Fruit fly (Drosophila melanogaster) whole organism, embryonic: ENCODE measurements around the gene mRpS9.

ENCODE experiments used
- Antp ChIP-seq: fragments of 200-800 bp; sonication (Bioruptor generic); optimal IDR thresholded peaks from 3 replicates; lab custom pipeline; 2016; ENCODE audit warnings: missing biosample characterization, missing genetic modification characterization
- Atf-2 ChIP-seq: fragments of 200-800 bp; sonication (Bioruptor generic); optimal IDR thresholded peaks from 2 replicates; lab custom pipeline; 2016; ENCODE audit warnings: missing biosample characterization, missing genetic modification characterization
- Blimp-1 ChIP-seq: fragments of 200-800 bp; sonication (Bioruptor generic); optimal IDR thresholded peaks from 3 replicates; lab custom pipeline; 2018; ENCODE audit warnings: missing biosample characterization, missing genetic modification characterization, mild to moderate bottlenecking, moderate library complexity, missing genetic modification reagents
- CG11247 ChIP-seq: fragments of 200-800 bp; sonication (Bioruptor generic); IDR thresholded peaks from 2 replicates; pipeline ENCODE4 v1.3.6; 2022; ENCODE audit warnings: missing biosample characterization, missing genetic modification characterization
- CG11504 ChIP-seq: fragments of 200-800 bp; sonication (Bioruptor generic); optimal IDR thresholded peaks from 3 replicates; lab custom pipeline; 2019; ENCODE audit warnings: missing biosample characterization, mild to moderate bottlenecking, missing genetic modification characterization, moderate library complexity
- CG12659 ChIP-seq: fragments of 200-800 bp; sonication (Bioruptor generic); optimal IDR thresholded peaks from 3 replicates; lab custom pipeline; 2017; ENCODE audit warnings: mild to moderate bottlenecking, missing biosample characterization, missing genetic modification reagents, missing genetic modification characterization
- CG14441 ChIP-seq: fragments of 200-800 bp; sonication (Bioruptor generic); IDR thresholded peaks from 2 replicates; pipeline ENCODE4 v1.3.6; 2022; ENCODE audit warnings: missing biosample characterization, missing genetic modification characterization
- CG17802 ChIP-seq: fragments of 200-800 bp; sonication (Bioruptor generic); optimal IDR thresholded peaks from 2 replicates; lab custom pipeline; 2018; ENCODE audit warnings: missing biosample characterization, mild to moderate bottlenecking, missing genetic modification characterization, moderate library complexity
- CG2116 ChIP-seq: fragments of 200-800 bp; sonication (Bioruptor generic); optimal IDR thresholded peaks from 3 replicates; lab custom pipeline; 2018; ENCODE audit warnings: missing biosample characterization, mild to moderate bottlenecking, missing genetic modification characterization
- CG2712 ChIP-seq: fragments of 200-800 bp; optimal IDR thresholded peaks from 3 replicates; lab custom pipeline; 2019; ENCODE audit warnings: missing biosample characterization, mild to moderate bottlenecking, missing genetic modification characterization, moderate library complexity
- CG34224 ChIP-seq: fragments of 200-800 bp; sonication (Bioruptor generic); IDR thresholded peaks from 3 replicates; pipeline ENCODE4 v1.3.6; 2022; ENCODE audit warnings: missing biosample characterization, missing genetic modification characterization; ENCODE audit not compliant: partially characterized antibody
- CG4328 ChIP-seq: fragments of 200-800 bp; sonication (Bioruptor generic); optimal IDR thresholded peaks from 3 replicates; lab custom pipeline; 2017; ENCODE audit warnings: missing biosample characterization, missing genetic modification reagents, missing genetic modification characterization
- CG6813 ChIP-seq: fragments of 200-800 bp; sonication (Bioruptor generic); optimal IDR thresholded peaks from 2 replicates; lab custom pipeline; 2017; ENCODE audit warnings: missing biosample characterization, missing genetic modification characterization, mild to moderate bottlenecking, moderate library complexity, missing genetic modification reagents
- CG7372 ChIP-seq: fragments of 200-800 bp; sonication (Bioruptor generic); IDR thresholded peaks from 2 replicates; pipeline ENCODE4 v1.3.6; 2022; ENCODE audit warnings: missing biosample characterization, missing genetic modification characterization
- CG7963 ChIP-seq: fragments of 200-800 bp; sonication (Bioruptor generic); IDR thresholded peaks from 3 replicates; pipeline ENCODE4 v1.3.6; 2022; ENCODE audit warnings: missing biosample characterization, missing genetic modification characterization; ENCODE audit not compliant: partially characterized antibody
- CG8388 ChIP-seq: fragments of 200-800 bp; sonication (Bioruptor generic); optimal IDR thresholded peaks from 2 replicates; lab custom pipeline; 2019; ENCODE audit warnings: missing biosample characterization, mild to moderate bottlenecking, missing genetic modification characterization, moderate library complexity
- CG9215 ChIP-seq: fragments of 200-800 bp; sonication (Bioruptor generic); IDR thresholded peaks from 2 replicates; pipeline ENCODE4 v1.3.6; 2022; ENCODE audit warnings: missing biosample characterization, missing genetic modification characterization
- CG9727 ChIP-seq: fragments of 200-800 bp; sonication (Bioruptor generic); optimal IDR thresholded peaks from 3 replicates; lab custom pipeline; 2017; ENCODE audit warnings: missing biosample characterization, mild to moderate bottlenecking, missing genetic modification characterization
- CrebB ChIP-seq: fragments of 200-800 bp; sonication (Bioruptor generic); optimal IDR thresholded peaks from 3 replicates; lab custom pipeline; 2018; ENCODE audit warnings: missing biosample characterization, mild to moderate bottlenecking, missing genetic modification characterization
- Dad ChIP-seq: fragments of 200-800 bp; sonication (Bioruptor generic); optimal IDR thresholded peaks from 3 replicates; lab custom pipeline; 2016; ENCODE audit warnings: missing biosample characterization, missing genetic modification characterization
- Deaf1 ChIP-seq: fragments of 200-800 bp; optimal IDR thresholded peaks from 3 replicates; lab custom pipeline; 2019; ENCODE audit warnings: missing biosample characterization, mild to moderate bottlenecking, missing genetic modification characterization, moderate library complexity
- Dip2 ChIP-seq: fragments of 200-800 bp; sonication (Bioruptor generic); IDR thresholded peaks from 2 replicates; pipeline ENCODE4 v1.3.6; 2022; ENCODE audit warnings: missing biosample characterization, missing genetic modification characterization
- E2f1 ChIP-seq: fragments of 200-800 bp; sonication (Bioruptor generic); IDR thresholded peaks from 2 replicates; pipeline ENCODE4 v1.3.6; 2022; ENCODE audit warnings: missing biosample characterization, missing genetic modification characterization
- Fer3 ChIP-seq: fragments of 200-800 bp; sonication (Bioruptor generic); optimal IDR thresholded peaks from 2 replicates; lab custom pipeline; 2018; ENCODE audit warnings: missing biosample characterization, mild to moderate bottlenecking, missing genetic modification characterization, moderate library complexity
- Gug ChIP-seq: fragments of 200-800 bp; sonication (Bioruptor generic); IDR thresholded peaks from 4 replicates; pipeline ENCODE4 v1.3.6; 2022; ENCODE audit warnings: missing biosample characterization, missing genetic modification characterization
- HLH4C ChIP-seq: fragments of 200-800 bp; sonication (Bioruptor generic); IDR thresholded peaks from 3 replicates; pipeline ENCODE4 v1.3.6; 2022; ENCODE audit warnings: missing biosample characterization, missing genetic modification characterization; ENCODE audit not compliant: partially characterized antibody
- MBD-R2 ChIP-seq: fragments of 200-800 bp; sonication (Bioruptor generic); IDR thresholded peaks from 2 replicates; pipeline ENCODE4 v1.3.6; 2022; ENCODE audit warnings: missing biosample characterization, missing genetic modification characterization
- Neu2 ChIP-seq: fragments of 200-800 bp; sonication (Bioruptor generic); optimal IDR thresholded peaks from 3 replicates; lab custom pipeline; 2016; ENCODE audit warnings: missing biosample characterization, missing genetic modification characterization, borderline replicate concordance
- Sry-β ChIP-seq: fragments of 200-800 bp; sonication (Bioruptor generic); optimal IDR thresholded peaks from 2 replicates; lab custom pipeline; 2018; ENCODE audit warnings: missing biosample characterization, mild to moderate bottlenecking, missing genetic modification characterization, moderate library complexity
- Taf1 ChIP-seq: fragments of 200-800 bp; sonication (Bioruptor generic); IDR thresholded peaks from 2 replicates; pipeline ENCODE4 v1.3.6; 2022; ENCODE audit warnings: missing biosample characterization, missing genetic modification characterization
- Xrp1 ChIP-seq: fragments of 200-800 bp; sonication (Bioruptor generic); IDR thresholded peaks from 2 replicates; pipeline ENCODE4 v1.3.6; 2022; ENCODE audit warnings: missing biosample characterization, missing genetic modification characterization
- al ChIP-seq: fragments of 200-800 bp; sonication (Bioruptor generic); IDR thresholded peaks from 2 replicates; pipeline ENCODE4 v1.3.6; 2022; ENCODE audit warnings: missing biosample characterization, missing genetic modification characterization
- bsh ChIP-seq, 2 experiments: fragments of 200-800 bp; sonication (Bioruptor generic); optimal IDR thresholded peaks; 2 replicates each; lab custom pipeline; 2017 to 2018; ENCODE audit warnings: mild to moderate bottlenecking in 2 of 2, missing biosample characterization in 2 of 2, missing genetic modification characterization in 2 of 2, moderate library complexity in 1 of 2
- cato ChIP-seq: fragments of 200-800 bp; sonication (Bioruptor generic); optimal IDR thresholded peaks from 2 replicates; lab custom pipeline; 2016; ENCODE audit warnings: missing biosample characterization, missing genetic modification characterization, borderline replicate concordance
- chinmo ChIP-seq: fragments of 200-800 bp; sonication (Bioruptor generic); IDR thresholded peaks from 4 replicates; pipeline ENCODE4 v1.3.6; 2022; ENCODE audit warnings: missing biosample characterization, missing genetic modification characterization; ENCODE audit not compliant: partially characterized antibody
- da ChIP-seq: fragments of 200-800 bp; sonication (Bioruptor generic); optimal IDR thresholded peaks from 2 replicates; lab custom pipeline; 2016; ENCODE audit warnings: missing biosample characterization, missing genetic modification characterization
- dysf ChIP-seq: fragments of 200-800 bp; sonication (Bioruptor generic); IDR thresholded peaks from 3 replicates; pipeline ENCODE4 v1.3.6; 2022; ENCODE audit warnings: missing biosample characterization, missing genetic modification characterization
- en ChIP-seq: fragments of 200-800 bp; sonication (Bioruptor generic); optimal IDR thresholded peaks from 2 replicates; lab custom pipeline; 2016; ENCODE audit warnings: missing biosample characterization, missing genetic modification characterization
- fd3F ChIP-seq: fragments of 200-800 bp; sonication (Bioruptor generic); optimal IDR thresholded peaks from 2 replicates; lab custom pipeline; 2018; ENCODE audit warnings: missing biosample characterization, mild to moderate bottlenecking, missing genetic modification characterization, moderate library complexity
- ham ChIP-seq: fragments of 200-800 bp; sonication (Bioruptor generic); IDR thresholded peaks from 2 replicates; pipeline ENCODE4 v1.3.6; 2022; ENCODE audit warnings: missing biosample characterization, missing genetic modification characterization
- lbe ChIP-seq: fragments of 200-800 bp; sonication (Bioruptor generic); optimal IDR thresholded peaks from 2 replicates; lab custom pipeline; 2016; ENCODE audit warnings: missing biosample characterization, mild to moderate bottlenecking, missing genetic modification characterization
- maf-S ChIP-seq: fragments of 200-800 bp; sonication (Bioruptor generic); optimal IDR thresholded peaks from 2 replicates; lab custom pipeline; 2016; ENCODE audit warnings: missing biosample characterization, missing genetic modification characterization
- pfk ChIP-seq: fragments of 200-800 bp; sonication (Bioruptor generic); optimal IDR thresholded peaks from 2 replicates; lab custom pipeline; 2018; ENCODE audit warnings: missing biosample characterization, mild to moderate bottlenecking, missing genetic modification characterization, moderate library complexity
- ro ChIP-seq: fragments of 200-800 bp; sonication (Bioruptor generic); IDR thresholded peaks from 2 replicates; pipeline ENCODE4 v1.3.6; 2022; ENCODE audit warnings: missing biosample characterization, missing genetic modification characterization
- slbo ChIP-seq: fragments of 200-800 bp; sonication (Bioruptor generic); IDR thresholded peaks from 2 replicates; pipeline ENCODE4 v1.3.6; 2022; ENCODE audit warnings: missing biosample characterization, missing genetic modification characterization
- slou ChIP-seq: fragments of 200-800 bp; sonication (Bioruptor generic); optimal IDR thresholded peaks from 3 replicates; lab custom pipeline; 2016; ENCODE audit warnings: missing biosample characterization, missing genetic modification characterization
- sob ChIP-seq: fragments of 200-800 bp; sonication (Bioruptor generic); IDR thresholded peaks from 2 replicates; pipeline ENCODE4 v1.3.6; 2022; ENCODE audit warnings: missing biosample characterization, missing genetic modification characterization
- sug ChIP-seq: fragments of 200-800 bp; optimal IDR thresholded peaks from 2 replicates; lab custom pipeline; 2019; ENCODE audit warnings: missing biosample characterization, mild to moderate bottlenecking, missing genetic modification characterization, moderate library complexity
- tin ChIP-seq: fragments of 200-800 bp; sonication (Bioruptor generic); optimal IDR thresholded peaks from 3 replicates; lab custom pipeline; 2016; ENCODE audit warnings: missing biosample characterization, missing genetic modification characterization
- twi ChIP-seq: fragments of 200-800 bp; optimal IDR thresholded peaks from 2 replicates; lab custom pipeline; 2019; ENCODE audit warnings: missing biosample characterization, mild to moderate bottlenecking, missing genetic modification characterization, moderate library complexity
- vfl ChIP-seq: fragments of 200-800 bp; sonication (Bioruptor generic); optimal IDR thresholded peaks from 2 replicates; lab custom pipeline; 2016; ENCODE audit warnings: missing biosample characterization, missing genetic modification characterization

mRpS9 gene

dm6 chr3R:7920196-7920595 is 17.7 kb upstream of the mRpS9 start, which contains the start of the genes CG10445 and lds (continued):
- TF ChIP-seq lbe: no peak
- no peak for TF ChIP-seq maf-S (GFP tag; lab: Kevin White, UChicago)
- TF ChIP-seq al (GFP tag; lab: Robert Waterston, UW): no peak
- TF ChIP-seq MBD-R2 (GFP tag; lab: Robert Waterston, UW): peak; percentile 90
- TF ChIP-seq CG11247 (GFP tag; lab: Robert Waterston, UW): no peak
- no peak for TF ChIP-seq Blimp-1 (GFP tag; lab: Kevin White, UChicago)
- no peak for TF ChIP-seq da
- peak; percentile 93 for TF ChIP-seq CG2116
- peak; percentile 92 for TF ChIP-seq CG7963 (GFP tag; lab: Robert Waterston, UW)
- no peak for TF ChIP-seq cato (GFP tag; lab: Kevin White, UChicago)
- TF ChIP-seq pfk: no peak
- TF ChIP-seq CrebB (tag; lab: Kevin White, UChicago): no peak
- TF ChIP-seq CG6813 (GFP tag; lab: Kevin White, UChicago): no peak
- TF ChIP-seq Antp (GFP tag; lab: Kevin White, UChicago): no peak
- peak; percentile 95 for TF ChIP-seq HLH4C (GFP tag; lab: Robert Waterston, UW)
- TF ChIP-seq Deaf1: no peak
- TF ChIP-seq CG7372: no peak
- TF ChIP-seq E2f1 (GFP tag; lab: Robert Waterston, UW): no peak
- TF ChIP-seq CG2712: no peak
- no peak for TF ChIP-seq dysf
- peak; percentile 48; the same call in 1 of the 4 replicates for TF ChIP-seq Gug (GFP tag; lab: Robert Waterston, UW)
- TF ChIP-seq Neu2: no peak
- TF ChIP-seq tin (GFP tag; lab: Kevin White, UChicago): peak; percentile 13
- TF ChIP-seq Xrp1 (GFP tag; lab: Robert Waterston, UW): 0 out of 2 replicates have a peak, but pooled peaks have one; percentile 11
- no peak for TF ChIP-seq CG4328 (GFP tag; lab: Kevin White, UChicago)
- no peak for TF ChIP-seq fd3F
- no peak for TF ChIP-seq en (GFP tag; lab: Kevin White, UChicago)
- TF ChIP-seq Sry-β (GFP tag; lab: Kevin White, UChicago): no peak
- no peak for TF ChIP-seq Fer3 (tag; lab: Kevin White, UChicago)
- TF ChIP-seq Dad (GFP tag; lab: Kevin White, UChicago): no peak
- no peak for TF ChIP-seq CG8388 (GFP tag; lab: Kevin White, UChicago)
- peak; percentile 96 for TF ChIP-seq CG17802 (tag; lab: Kevin White, UChicago)
- no peak for TF ChIP-seq Atf-2
- peak; percentile 60 for TF ChIP-seq CG12659 (GFP tag; lab: Kevin White, UChicago)
- no peak for TF ChIP-seq CG11504 (tag; lab: Kevin White, UChicago)
- no peak for TF ChIP-seq Dip2 (GFP tag; lab: Robert Waterston, UW)
- no peak for TF ChIP-seq ham (GFP tag; lab: Robert Waterston, UW)
- TF ChIP-seq chinmo (GFP tag; lab: Robert Waterston, UW): peak; percentile 68; the same call in 1 of the 4 replicates
- TF ChIP-seq bsh (GFP tag; optimal IDR thresholded peaks at IDR 0.05; lab: Kevin White, UChicago): no peak
- no peak for TF ChIP-seq CG9727 (GFP tag; lab: Kevin White, UChicago)
- peak; percentile 46; the same call in 1 of the 2 replicates for TF ChIP-seq slbo (GFP tag; lab: Robert Waterston, UW)
- no peak for TF ChIP-seq slou (GFP tag; lab: Kevin White, UChicago)
- no peak for TF ChIP-seq CG9215 (GFP tag; lab: Robert Waterston, UW)
- no peak for TF ChIP-seq ro (GFP tag; lab: Robert Waterston, UW)
- peak; percentile 22; the same call in 1 of the 2 replicates for TF ChIP-seq sob
- no peak for TF ChIP-seq vfl (GFP tag; lab: Kevin White, UChicago)
- TF ChIP-seq sug (tag; lab: Kevin White, UChicago): no peak
- no peak for TF ChIP-seq twi
- TF ChIP-seq Taf1: no peak
- TF ChIP-seq CG14441 (GFP tag; lab: Robert Waterston, UW): no peak
- peak; percentile 76 for TF ChIP-seq CG34224 (GFP tag; lab: Robert Waterston, UW)
